Fruit fly (Drosophila melanogaster) whole organism, embryonic: Measurements from ENCODE around the gene Elp4.

Experiments
- BEAF-32 ChIP-seq: fragments of 200-800 bp; sonication (Bioruptor generic); optimal IDR thresholded peaks from 3 replicates; lab custom pipeline; 2017; ENCODE audit warnings: missing biosample characterization, missing genetic modification characterization, mild to moderate bottlenecking, moderate library complexity, missing genetic modification reagents
- Blimp-1 ChIP-seq: fragments of 200-800 bp; sonication (Bioruptor generic); optimal IDR thresholded peaks from 3 replicates; lab custom pipeline; 2018; ENCODE audit warnings: missing biosample characterization, missing genetic modification characterization, mild to moderate bottlenecking, moderate library complexity, missing genetic modification reagents
- CG11247 ChIP-seq: fragments of 200-800 bp; sonication (Bioruptor generic); IDR thresholded peaks from 2 replicates; pipeline ENCODE4 v1.3.6; 2022; ENCODE audit warnings: missing biosample characterization, missing genetic modification characterization
- CG12104 ChIP-seq: fragments of 200-800 bp; sonication (Bioruptor generic); optimal IDR thresholded peaks from 3 replicates; lab custom pipeline; 2016; ENCODE audit warnings: missing biosample characterization, missing genetic modification characterization
- CG13296 ChIP-seq: fragments of 200-800 bp; sonication (Bioruptor generic); optimal IDR thresholded peaks from 3 replicates; lab custom pipeline; 2018; ENCODE audit warnings: missing biosample characterization, mild to moderate bottlenecking, missing genetic modification characterization
- CG15073 ChIP-seq: fragments of 200-800 bp; sonication (Bioruptor generic); optimal IDR thresholded peaks from 2 replicates; lab custom pipeline; 2016; ENCODE audit warnings: missing biosample characterization, missing genetic modification characterization
- CG17328 ChIP-seq: fragments of 200-800 bp; sonication (Bioruptor generic); IDR thresholded peaks from 2 replicates; pipeline ENCODE4 v1.3.6; 2022; ENCODE audit warnings: missing biosample characterization, missing genetic modification characterization
- CG2678 ChIP-seq: fragments of 200-800 bp; sonication (Bioruptor generic); optimal IDR thresholded peaks from 3 replicates; lab custom pipeline; 2019; ENCODE audit warnings: missing biosample characterization, mild to moderate bottlenecking, missing genetic modification characterization, moderate library complexity
- CG2889 ChIP-seq: fragments of 200-800 bp; sonication (Bioruptor generic); IDR thresholded peaks from 3 replicates; pipeline ENCODE4 v1.3.6; 2022; ENCODE audit warnings: missing biosample characterization, missing genetic modification characterization
- CG31365 ChIP-seq: fragments of 200-800 bp; sonication (Bioruptor generic); optimal IDR thresholded peaks from 2 replicates; lab custom pipeline; 2018; ENCODE audit warnings: missing biosample characterization, mild to moderate bottlenecking, missing genetic modification characterization
- CG32532 ChIP-seq: fragments of 200-800 bp; sonication (Bioruptor generic); IDR thresholded peaks from 2 replicates; pipeline ENCODE4 v1.3.6; 2022; ENCODE audit warnings: missing biosample characterization, missing genetic modification characterization
- CG33213 ChIP-seq: fragments of 200-800 bp; sonication (Bioruptor generic); optimal IDR thresholded peaks from 3 replicates; lab custom pipeline; 2016; ENCODE audit warnings: missing biosample characterization, missing genetic modification characterization
- CG3407 ChIP-seq: fragments of 200-800 bp; sonication (Bioruptor generic); optimal IDR thresholded peaks from 2 replicates; lab custom pipeline; 2018; ENCODE audit warnings: missing biosample characterization, mild to moderate bottlenecking, missing genetic modification characterization
- CG3847 ChIP-seq: fragments of 200-800 bp; sonication (Bioruptor generic); IDR thresholded peaks from 2 replicates; pipeline ENCODE4 v1.3.6; 2022; ENCODE audit warnings: missing biosample characterization, missing genetic modification characterization
- CG4360 ChIP-seq: fragments of 200-800 bp; sonication (Bioruptor generic); IDR thresholded peaks from 2 replicates; pipeline ENCODE4 v1.3.6; 2022; ENCODE audit warnings: missing biosample characterization, missing genetic modification characterization
- CG6765 ChIP-seq: fragments of 200-800 bp; sonication (Bioruptor generic); optimal IDR thresholded peaks from 3 replicates; lab custom pipeline; 2017; ENCODE audit warnings: missing biosample characterization, mild to moderate bottlenecking, missing genetic modification characterization
- CG7745 ChIP-seq: fragments of 200-800 bp; sonication (Bioruptor generic); optimal IDR thresholded peaks from 2 replicates; lab custom pipeline; 2018; ENCODE audit warnings: missing biosample characterization, mild to moderate bottlenecking, missing genetic modification characterization, moderate library complexity
- CG7839 ChIP-seq: fragments of 200-800 bp; sonication (Bioruptor generic); optimal IDR thresholded peaks from 3 replicates; lab custom pipeline; 2018; ENCODE audit warnings: missing biosample characterization, mild to moderate bottlenecking, missing genetic modification characterization, moderate library complexity
- CG7987 ChIP-seq: fragments of 200-800 bp; sonication (Bioruptor generic); optimal IDR thresholded peaks from 2 replicates; lab custom pipeline; 2018; ENCODE audit warnings: missing biosample characterization, mild to moderate bottlenecking, missing genetic modification characterization, moderate library complexity
- CG8388 ChIP-seq: fragments of 200-800 bp; sonication (Bioruptor generic); optimal IDR thresholded peaks from 2 replicates; lab custom pipeline; 2019; ENCODE audit warnings: missing biosample characterization, mild to moderate bottlenecking, missing genetic modification characterization, moderate library complexity
- CHES-1-like ChIP-seq: fragments of 200-800 bp; sonication (Bioruptor generic); optimal IDR thresholded peaks from 2 replicates; lab custom pipeline; 2016; ENCODE audit warnings: missing biosample characterization, missing genetic modification characterization
- CoRest ChIP-seq: fragments of 200-800 bp; sonication (Bioruptor generic); optimal IDR thresholded peaks from 3 replicates; lab custom pipeline; 2018; ENCODE audit warnings: missing biosample characterization, mild to moderate bottlenecking, missing genetic modification characterization, moderate library complexity
- Deaf1 ChIP-seq: fragments of 200-800 bp; optimal IDR thresholded peaks from 3 replicates; lab custom pipeline; 2019; ENCODE audit warnings: missing biosample characterization, mild to moderate bottlenecking, missing genetic modification characterization, moderate library complexity
- Dfd ChIP-seq, 2 experiments: fragments of >200 bp; optimal IDR thresholded peaks; 2 replicates each; lab custom pipeline; 2017; ENCODE audit warnings: missing biosample characterization in 2 of 2, missing genetic modification characterization in 2 of 2
- Dll ChIP-seq: fragments of 200-800 bp; sonication (Bioruptor generic); IDR thresholded peaks from 4 replicates; pipeline ENCODE4 v1.3.6; 2022; ENCODE audit warnings: missing biosample characterization, missing genetic modification characterization; ENCODE audit not compliant: partially characterized antibody
- Ets97D ChIP-seq: fragments of 200-800 bp; sonication (Bioruptor generic); optimal IDR thresholded peaks from 3 replicates; lab custom pipeline; 2016; ENCODE audit warnings: missing biosample characterization, missing genetic modification characterization
- MESR4 ChIP-seq: fragments of 200-800 bp; sonication (Bioruptor generic); optimal IDR thresholded peaks from 2 replicates; lab custom pipeline; 2018; ENCODE audit warnings: missing biosample characterization, mild to moderate bottlenecking, missing genetic modification characterization, moderate library complexity
- MTF-1 ChIP-seq: fragments of 200-800 bp; sonication (Bioruptor generic); optimal IDR thresholded peaks from 2 replicates; lab custom pipeline; 2018; ENCODE audit warnings: missing biosample characterization, mild to moderate bottlenecking, missing genetic modification characterization, borderline replicate concordance
- Meics ChIP-seq: fragments of 200-800 bp; sonication (Bioruptor generic); optimal IDR thresholded peaks from 2 replicates; lab custom pipeline; 2017; ENCODE audit warnings: missing biosample characterization, mild to moderate bottlenecking, missing genetic modification characterization
- Poxn ChIP-seq: fragments of 200-800 bp; sonication (Bioruptor generic); IDR thresholded peaks from 2 replicates; pipeline ENCODE4 v1.3.6; 2022; ENCODE audit warnings: missing biosample characterization, missing genetic modification characterization
- Ravus ChIP-seq: fragments of 200-800 bp; sonication (Bioruptor generic); IDR thresholded peaks from 2 replicates; pipeline ENCODE4 v1.3.6; 2022; ENCODE audit warnings: missing biosample characterization, missing genetic modification characterization
- Sox102F ChIP-seq: fragments of 200-800 bp; sonication (Bioruptor generic); optimal IDR thresholded peaks from 2 replicates; lab custom pipeline; 2018; ENCODE audit warnings: missing biosample characterization, mild to moderate bottlenecking, missing genetic modification characterization, moderate library complexity
- Xbp1 ChIP-seq: fragments of 200-800 bp; sonication (Bioruptor generic); optimal IDR thresholded peaks from 3 replicates; lab custom pipeline; 2016; ENCODE audit warnings: missing biosample characterization, mild to moderate bottlenecking, missing genetic modification characterization
- crol ChIP-seq: fragments of 200-800 bp; sonication (Bioruptor generic); IDR thresholded peaks from 2 replicates; pipeline ENCODE4 v1.3.6; 2022; ENCODE audit warnings: missing biosample characterization, missing genetic modification characterization
- dmrt11E ChIP-seq: fragments of 200-800 bp; sonication (Bioruptor generic); optimal IDR thresholded peaks from 3 replicates; lab custom pipeline; 2018; ENCODE audit warnings: missing biosample characterization, mild to moderate bottlenecking, missing genetic modification characterization, moderate library complexity
- ems ChIP-seq: fragments of 200-800 bp; sonication (Bioruptor generic); optimal IDR thresholded peaks from 3 replicates; lab custom pipeline; 2016; ENCODE audit warnings: missing biosample characterization, missing genetic modification characterization
- fd96Cb ChIP-seq: fragments of 200-800 bp; sonication (Bioruptor generic); optimal IDR thresholded peaks from 2 replicates; lab custom pipeline; 2018; ENCODE audit warnings: missing biosample characterization, mild to moderate bottlenecking, missing genetic modification characterization, moderate library complexity
- fru ChIP-seq: fragments of >200 bp; optimal IDR thresholded peaks from 2 replicates; lab custom pipeline; 2017
- gem ChIP-seq: fragments of 200-800 bp; sonication (Bioruptor generic); optimal IDR thresholded peaks from 2 replicates; lab custom pipeline; 2019; ENCODE audit warnings: missing biosample characterization, mild to moderate bottlenecking, missing genetic modification characterization, moderate library complexity
- lmd ChIP-seq: fragments of 200-800 bp; sonication (Bioruptor generic); IDR thresholded peaks from 2 replicates; pipeline ENCODE4 v1.3.6; 2022; ENCODE audit warnings: missing biosample characterization, missing genetic modification characterization
- luna ChIP-seq: fragments of 200-800 bp; sonication (Bioruptor generic); optimal IDR thresholded peaks from 2 replicates; lab custom pipeline; 2016; ENCODE audit warnings: missing biosample characterization, missing genetic modification characterization
- onecut ChIP-seq: fragments of 200-800 bp; sonication (Bioruptor generic); IDR thresholded peaks from 2 replicates; pipeline ENCODE4 v1.3.6; 2022; ENCODE audit warnings: missing biosample characterization, missing genetic modification characterization
- phol ChIP-seq: fragments of 200-800 bp; sonication (Bioruptor generic); optimal IDR thresholded peaks from 3 replicates; lab custom pipeline; 2018; ENCODE audit warnings: missing biosample characterization, mild to moderate bottlenecking, missing genetic modification characterization, moderate library complexity
- psq ChIP-seq: fragments of 200-800 bp; sonication (Bioruptor generic); optimal IDR thresholded peaks from 2 replicates; lab custom pipeline; 2017; ENCODE audit warnings: missing biosample characterization, missing genetic modification characterization
- row ChIP-seq: fragments of 200-800 bp; sonication (Bioruptor generic); IDR thresholded peaks from 3 replicates; pipeline ENCODE4 v1.3.6; 2022; ENCODE audit warnings: missing biosample characterization, missing genetic modification characterization
- shn ChIP-seq: fragments of 200-800 bp; sonication (Bioruptor generic); optimal IDR thresholded peaks from 3 replicates; lab custom pipeline; 2016; ENCODE audit warnings: missing biosample characterization, missing genetic modification characterization
- tgo ChIP-seq: fragments of 200-800 bp; sonication (Bioruptor generic); IDR thresholded peaks from 3 replicates; pipeline ENCODE4 v1.3.6; 2022; ENCODE audit warnings: missing biosample characterization, missing genetic modification characterization
- trem ChIP-seq: fragments of 200-800 bp; optimal IDR thresholded peaks from 3 replicates; lab custom pipeline; 2019; ENCODE audit warnings: missing biosample characterization, mild to moderate bottlenecking, missing genetic modification characterization, moderate library complexity
- tx ChIP-seq: fragments of 200-800 bp; sonication (Bioruptor generic); optimal IDR thresholded peaks from 2 replicates; lab custom pipeline; 2016; ENCODE audit warnings: missing biosample characterization, missing genetic modification characterization

The Elp4 gene

dm6 chr2L:5476699-5477098, 47.2 kb upstream of the Elp4 start (continued):
- TF ChIP-seq CG6765, result no peak
- TF ChIP-seq CG7839 (tag; lab: Kevin White, UChicago), result peak; percentile 80
- TF ChIP-seq gem, result peak; percentile 93
- peak; percentile 76 for TF ChIP-seq CG3847 (GFP tag; lab: Robert Waterston, UW)
- TF ChIP-seq lmd (GFP tag; lab: Robert Waterston, UW), result peak; percentile 81
- TF ChIP-seq CG7987, result peak; percentile 41
- peak; percentile 22 for TF ChIP-seq MESR4 (GFP tag; lab: Kevin White, UChicago)
- peak; percentile 6 for TF ChIP-seq Deaf1 (tag; lab: Kevin White, UChicago)
- peak; percentile 86 for TF ChIP-seq CG8388 (GFP tag; lab: Kevin White, UChicago)
- TF ChIP-seq CG2889, result peak; percentile 80; the same call in 2 of the 3 replicates
- TF ChIP-seq CG7745, result peak; percentile 29
- TF ChIP-seq onecut (GFP tag; lab: Robert Waterston, UW), result peak; percentile 72
- TF ChIP-seq ems (GFP tag; lab: Kevin White, UChicago), result peak; percentile 69
- TF ChIP-seq Meics (GFP tag; lab: Kevin White, UChicago), result peak; percentile 49
- TF ChIP-seq CG4360 (GFP tag; lab: Robert Waterston, UW), result peak; percentile 65; the same call in 1 of the 2 replicates
- no peak for TF ChIP-seq Dll
- TF ChIP-seq, all 482 proteins: peak for 378

- no peak for TF ChIP-seq Poxn (GFP tag; lab: Robert Waterston, UW)
- TF ChIP-seq row (GFP tag; lab: Robert Waterston, UW), result 0 out of 3 replicates have a peak, but pooled peaks have one; percentile 17
- no peak for TF ChIP-seq tgo (GFP tag; lab: Robert Waterston, UW)
- TF ChIP-seq shn (GFP tag; lab: Kevin White, UChicago), result no peak
- no peak for TF ChIP-seq Dfd (GFP tag; optimal IDR thresholded peaks at IDR 0.05; lab: Kevin White, UChicago)
- TF ChIP-seq CG11247 (GFP tag; lab: Robert Waterston, UW), result no peak
These were observed 45.7 kb upstream of the Elp4 start for dm6 chr2L:5478273-5478672.

DNA sequence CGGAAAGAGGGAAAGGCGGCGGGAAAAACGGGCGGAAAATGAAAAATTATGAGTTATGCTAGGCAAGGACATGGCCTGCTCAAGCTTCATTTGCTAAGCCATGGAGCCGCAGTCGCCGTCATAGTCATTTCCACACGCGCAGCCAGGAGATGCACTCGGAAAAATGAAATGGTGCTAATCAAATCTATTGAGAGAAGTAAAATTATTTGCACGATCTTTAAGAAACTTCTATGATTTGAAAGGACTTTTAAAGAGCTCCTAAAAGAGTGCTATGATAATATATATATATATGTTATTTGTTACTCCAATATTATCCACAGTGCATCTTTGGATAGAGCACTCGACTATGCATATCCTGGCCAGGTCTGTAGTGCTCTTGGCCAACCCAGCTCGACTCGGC, 44.8 kb upstream of the Elp4 start:
- no peak for TF ChIP-seq crol
- TF ChIP-seq Sox102F (GFP tag; lab: Kevin White, UChicago), result peak; percentile 4
- TF ChIP-seq BEAF-32 (GFP tag; lab: Kevin White, UChicago), result no peak
- TF ChIP-seq Xbp1 (GFP tag; lab: Kevin White, UChicago), result no peak
- TF ChIP-seq CG31365 (tag; lab: Kevin White, UChicago), result no peak
- TF ChIP-seq phol, result peak; percentile 27
- peak; percentile 36 for TF ChIP-seq gem
- TF ChIP-seq Ravus (GFP tag; lab: Robert Waterston, UW), result no peak
- no peak for TF ChIP-seq fru (lab: Kevin White, UChicago)
- no peak for TF ChIP-seq CG12104 (GFP tag; lab: Kevin White, UChicago)
- no peak for TF ChIP-seq CG33213 (GFP tag; lab: Kevin White, UChicago)
- peak; percentile 9 for TF ChIP-seq CG2678
- no peak for TF ChIP-seq CG32532 (GFP tag; lab: Robert Waterston, UW)
- TF ChIP-seq trem (tag; lab: Kevin White, UChicago), result peak; percentile 6
- TF ChIP-seq CG11247 (GFP tag; lab: Robert Waterston, UW), result no peak
- TF ChIP-seq dmrt11E (tag; lab: Kevin White, UChicago), result peak; percentile 33
- no peak for TF ChIP-seq tx
- TF ChIP-seq psq (GFP tag; lab: Kevin White, UChicago), result no peak
- TF ChIP-seq CHES-1-like (GFP tag; lab: Kevin White, UChicago), result no peak
- no peak for TF ChIP-seq luna (GFP tag; lab: Kevin White, UChicago)
- no peak for TF ChIP-seq CG17328 (GFP tag; lab: Robert Waterston, UW)
- TF ChIP-seq CG13296 (GFP tag; lab: Kevin White, UChicago), result no peak
- peak; percentile 19 for TF ChIP-seq Blimp-1 (GFP tag; lab: Kevin White, UChicago)
- TF ChIP-seq MTF-1, result no peak
- TF ChIP-seq CG15073 (GFP tag; lab: Kevin White, UChicago), result no peak
- no peak for TF ChIP-seq CG3407 (GFP tag; lab: Kevin White, UChicago)
- TF ChIP-seq Ets97D (GFP tag; lab: Kevin White, UChicago), result no peak
- no peak for TF ChIP-seq fd96Cb (tag; lab: Kevin White, UChicago)
- TF ChIP-seq CoRest (tag; lab: Kevin White, UChicago), result no peak
